Worm (Caenorhabditis elegans) whole organism, L2 larva: ENCODE data around the gene F54D5.24.

Experiments used
- F13H6.1 ChIP-seq: sonication (generic microtip); optimal IDR thresholded peaks from 2 replicates; lab custom pipeline; 2016; ENCODE audit warnings: missing genetic modification characterization, missing compliant biosample characterization
- Y55F3AM.14 ChIP-seq: fragments of 200-800 bp; sonication (Bioruptor generic); optimal IDR thresholded peaks from 2 replicates; lab custom pipeline; 2018; ENCODE audit warnings: mild to moderate bottlenecking, missing genetic modification characterization, missing compliant biosample characterization
- ZK546.5 ChIP-seq: sonication (generic microtip); optimal IDR thresholded peaks from 2 replicates; lab custom pipeline; 2017; ENCODE audit warnings: missing biosample characterization, missing genetic modification characterization
- alr-1 ChIP-seq: fragments of 150-350 bp; optimal IDR thresholded peaks from 2 replicates; lab custom pipeline; 2014; ENCODE audit warnings: missing biosample characterization, missing genetic modification characterization
- aly-2 ChIP-seq: fragments of 150-350 bp; optimal IDR thresholded peaks from 2 replicates; lab custom pipeline; 2014; ENCODE audit warnings: missing biosample characterization, missing genetic modification characterization
- crh-2 ChIP-seq: sonication (generic microtip); optimal IDR thresholded peaks from 2 replicates; lab custom pipeline; 2017; ENCODE audit warnings: missing biosample characterization, missing genetic modification characterization
- dmd-4 ChIP-seq: sonication (generic microtip); optimal IDR thresholded peaks from 2 replicates; lab custom pipeline; 2017; ENCODE audit warnings: missing biosample characterization, missing genetic modification characterization
- elt-1 ChIP-seq: fragments of 150-350 bp; optimal IDR thresholded peaks from 2 replicates; lab custom pipeline; 2014; ENCODE audit warnings: missing biosample characterization, missing genetic modification characterization
- fos-1 ChIP-seq: fragments of 150-350 bp; optimal IDR thresholded peaks from 2 replicates; lab custom pipeline; 2014; ENCODE audit warnings: missing biosample characterization, missing genetic modification characterization
- gmeb-1 ChIP-seq: fragments of 150-350 bp; optimal IDR thresholded peaks from 2 replicates; lab custom pipeline; 2014; ENCODE audit warnings: missing biosample characterization, missing genetic modification characterization
- lin-11 ChIP-seq: fragments of 150-350 bp; sonication (generic microtip); optimal IDR thresholded peaks from 2 replicates; lab custom pipeline; 2014; ENCODE audit warnings: missing biosample characterization, missing genetic modification characterization, inconsistent platforms, mixed read lengths
- lin-13 ChIP-seq: fragments of 150-350 bp; optimal IDR thresholded peaks from 2 replicates; lab custom pipeline; 2014; ENCODE audit warnings: missing biosample characterization, missing genetic modification reagents, missing genetic modification characterization
- lin-39 ChIP-seq: fragments of 150-350 bp; optimal IDR thresholded peaks from 2 replicates; lab custom pipeline; 2014; ENCODE audit warnings: missing biosample characterization, missing genetic modification reagents, missing genetic modification characterization
- mab-5 ChIP-seq: fragments of 150-350 bp; optimal IDR thresholded peaks from 2 replicates; lab custom pipeline; 2014; ENCODE audit warnings: missing biosample characterization, missing genetic modification characterization
- mbf-1 ChIP-seq: sonication (generic microtip); optimal IDR thresholded peaks from 2 replicates; lab custom pipeline; 2017; ENCODE audit warnings: missing biosample characterization, missing genetic modification characterization
- mdl-1 ChIP-seq, 2 experiments: fragments of 150-350 bp in 1 of 2; sonication (generic microtip) in 1 of 2; optimal IDR thresholded peaks; 2 replicates each; lab custom pipeline; 2017; ENCODE audit warnings: missing biosample characterization in 2 of 2, missing genetic modification characterization in 2 of 2
- nhr-10 ChIP-seq: sonication (generic microtip); optimal IDR thresholded peaks from 2 replicates; lab custom pipeline; 2017; ENCODE audit warnings: missing biosample characterization, missing genetic modification characterization
- nhr-12 ChIP-seq: fragments of 150-350 bp; optimal IDR thresholded peaks from 2 replicates; lab custom pipeline; 2014; ENCODE audit warnings: missing biosample characterization, missing genetic modification characterization
- nhr-129 ChIP-seq: fragments of 150-350 bp; optimal IDR thresholded peaks from 2 replicates; lab custom pipeline; 2014; ENCODE audit warnings: missing biosample characterization, missing genetic modification characterization
- nhr-21 ChIP-seq: fragments of 150-350 bp; optimal IDR thresholded peaks from 2 replicates; lab custom pipeline; 2014; ENCODE audit warnings: missing biosample characterization, missing genetic modification characterization
- nhr-23 ChIP-seq: fragments of 150-350 bp; optimal IDR thresholded peaks from 2 replicates; lab custom pipeline; 2014; ENCODE audit warnings: missing biosample characterization, missing genetic modification reagents, missing genetic modification characterization
- nhr-237 ChIP-seq: fragments of 150-350 bp; optimal IDR thresholded peaks from 2 replicates; lab custom pipeline; 2014; ENCODE audit warnings: missing biosample characterization, missing genetic modification characterization
- nhr-25 ChIP-seq: fragments of 150-350 bp; sonication (generic microtip); optimal IDR thresholded peaks from 3 replicates; lab custom pipeline; 2014; ENCODE audit warnings: missing biosample characterization, missing genetic modification characterization
- nhr-6 ChIP-seq: fragments of 150-350 bp; optimal IDR thresholded peaks from 2 replicates; lab custom pipeline; 2014; ENCODE audit warnings: missing biosample characterization, missing genetic modification characterization
- nhr-77 ChIP-seq: fragments of 150-350 bp; optimal IDR thresholded peaks from 2 replicates; lab custom pipeline; 2014; ENCODE audit warnings: missing biosample characterization, missing genetic modification characterization
- peb-1 ChIP-seq: fragments of 150-350 bp; optimal IDR thresholded peaks from 2 replicates; lab custom pipeline; 2014; ENCODE audit warnings: missing biosample characterization, missing genetic modification characterization
- sem-4 ChIP-seq: fragments of 150-350 bp; optimal IDR thresholded peaks from 2 replicates; lab custom pipeline; 2014; ENCODE audit warnings: missing biosample characterization, missing genetic modification reagents, missing genetic modification characterization
- skn-1 ChIP-seq: sonication (generic microtip); optimal IDR thresholded peaks from 2 replicates; lab custom pipeline; 2017; ENCODE audit warnings: missing biosample characterization, missing genetic modification characterization
- sma-3 ChIP-seq: sonication (generic microtip); optimal IDR thresholded peaks from 2 replicates; lab custom pipeline; 2016; ENCODE audit warnings: missing genetic modification reagents, missing genetic modification characterization, missing compliant biosample characterization
- sma-9 ChIP-seq, 2 experiments: fragments of 150-350 bp in 1 of 2; sonication (generic microtip) in 1 of 2; optimal IDR thresholded peaks; 2 replicates each; lab custom pipeline; 2014 to 2016; ENCODE audit warnings: missing genetic modification characterization in 2 of 2, mild to moderate bottlenecking in 1 of 2, missing biosample characterization in 1 of 2, missing compliant biosample characterization in 1 of 2, missing genetic modification reagents in 1 of 2, moderate library complexity in 1 of 2
- snpc-4 ChIP-seq: fragments of 150-350 bp; optimal IDR thresholded peaks from 2 replicates; lab custom pipeline; 2014; ENCODE audit warnings: missing biosample characterization, missing genetic modification characterization
- zag-1 ChIP-seq: fragments of 150-350 bp; optimal IDR thresholded peaks from 2 replicates; lab custom pipeline; 2014; ENCODE audit warnings: missing biosample characterization, missing genetic modification characterization
- ztf-1 ChIP-seq: fragments of 200-800 bp; sonication (Bioruptor generic); conservative IDR thresholded peaks from 2 replicates; pipeline ENCODE4 v1.3.6; 2022; ENCODE audit warnings: missing genetic modification characterization, missing compliant biosample characterization
- ztf-11 ChIP-seq: sonication (generic microtip); optimal IDR thresholded peaks from 2 replicates; lab custom pipeline; 2017; ENCODE audit warnings: missing biosample characterization, missing genetic modification characterization
- ztf-4 ChIP-seq: fragments of 150-350 bp; optimal IDR thresholded peaks from 2 replicates; lab custom pipeline; 2014; ENCODE audit warnings: missing biosample characterization, missing genetic modification characterization

The F54D5.24 gene

ce11 chrII:11535429-11535828, 20.3 kb upstream of the F54D5.24 start:
- TF ChIP-seq fos-1 (tag; lab: Kevin White, UChicago) (no peak), nhr-237 (tag; lab: Kevin White, UChicago) (no peak), mab-5 (tag; lab: Kevin White, UChicago) (no peak), nhr-21 (tag; lab: Kevin White, UChicago) (no peak), lin-11 (tag; lab: Kevin White, UChicago) (no peak), snpc-4 (tag; lab: Kevin White, UChicago) (no peak), F13H6.1 (tag; lab: Kevin White, UChicago) (no peak), nhr-129 (no peak), nhr-12 (tag; lab: Kevin White, UChicago) (no peak), alr-1 (no peak), nhr-6 (tag; lab: Kevin White, UChicago) (no peak), lin-39 (tag; lab: Kevin White, UChicago) (no peak), ztf-4 (tag; lab: Kevin White, UChicago) (no peak), gmeb-1 (tag; lab: Kevin White, UChicago) (no peak)
- TF ChIP-seq, all 48 proteins: peak for 0

- TF ChIP-seq mdl-1 (tag; optimal IDR thresholded peaks at IDR 0.05; lab: Kevin White, UChicago): no peak
- no peak for TF ChIP-seq sem-4 (tag; lab: Kevin White, UChicago)
- no peak for TF ChIP-seq ztf-11
- TF ChIP-seq lin-39 (tag; lab: Kevin White, UChicago): no peak
- no peak for TF ChIP-seq nhr-77 (tag; lab: Kevin White, UChicago)
- no peak for TF ChIP-seq zag-1 (tag; lab: Kevin White, UChicago)
- TF ChIP-seq sma-3 (GFP tag; lab: Kevin White, UChicago): no peak
- no peak for TF ChIP-seq dmd-4 (tag; lab: Kevin White, UChicago)
- TF ChIP-seq lin-13 (GFP tag; lab: Kevin White, UChicago): no peak
- no peak for TF ChIP-seq crh-2 (tag; lab: Kevin White, UChicago)
- no peak for TF ChIP-seq Y55F3AM.14 (GFP tag; lab: Kevin White, UChicago)
- TF ChIP-seq peb-1 (tag; lab: Kevin White, UChicago): no peak
- TF ChIP-seq sma-9 (GFP tag; optimal IDR thresholded peaks at IDR 0.05; lab: Kevin White, UChicago): no peak
- TF ChIP-seq sma-9 (tag; optimal IDR thresholded peaks at IDR 0.05; lab: Kevin White, UChicago): no peak
- TF ChIP-seq nhr-10 (tag; lab: Kevin White, UChicago): no peak
- TF ChIP-seq elt-1: no peak
- TF ChIP-seq nhr-12 (tag; lab: Kevin White, UChicago): no peak
- TF ChIP-seq nhr-25 (tag; lab: Kevin White, UChicago): no peak
Measured at ce11 chrII:11535924-11536323, 19.8 kb upstream of the F54D5.24 start.

- TF ChIP-seq aly-2 (no peak), lin-39 (tag; lab: Kevin White, UChicago) (no peak), skn-1 (no peak), ztf-1 (GFP tag; lab: Robert Waterston, UW) (no peak), F13H6.1 (tag; lab: Kevin White, UChicago) (no peak), lin-13 (GFP tag; lab: Kevin White, UChicago) (no peak), mbf-1 (tag; lab: Kevin White, UChicago) (no peak), ztf-11 (no peak)
Measured at ce11 chrII:11536505-11536904, 19.2 kb upstream of the F54D5.24 start.

DNA sequence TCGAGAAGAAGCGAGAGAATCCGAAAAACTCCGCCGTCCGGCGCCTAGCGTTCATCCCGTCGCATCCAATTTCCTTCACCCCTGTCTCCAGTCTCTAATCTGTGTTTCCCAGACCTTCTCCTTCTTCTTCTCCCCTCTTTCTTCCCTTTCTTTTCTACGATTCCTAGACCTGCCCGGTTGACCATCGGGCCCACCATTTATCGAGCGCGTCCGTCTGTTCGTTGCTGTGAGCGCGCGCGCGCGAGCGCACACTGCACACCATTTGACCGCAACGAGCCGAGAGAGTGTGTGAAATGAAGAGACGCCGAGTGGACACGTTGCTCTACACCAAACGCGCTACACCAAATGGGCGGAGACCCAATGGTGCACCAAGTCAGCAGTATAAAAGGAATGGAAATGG, 18.6 kb upstream of the F54D5.24 start:
- TF ChIP-seq nhr-129: no peak
- no peak for TF ChIP-seq peb-1 (tag; lab: Kevin White, UChicago)
- TF ChIP-seq nhr-77 (tag; lab: Kevin White, UChicago): no peak
- no peak for TF ChIP-seq nhr-6 (tag; lab: Kevin White, UChicago)
- no peak for TF ChIP-seq nhr-10 (tag; lab: Kevin White, UChicago)
- no peak for TF ChIP-seq crh-2 (tag; lab: Kevin White, UChicago)
- TF ChIP-seq lin-13 (GFP tag; lab: Kevin White, UChicago): no peak
- TF ChIP-seq nhr-23 (tag; lab: Kevin White, UChicago): no peak
- TF ChIP-seq mdl-1 (tag; optimal IDR thresholded peaks at IDR 0.05; lab: Kevin White, UChicago): no peak
- TF ChIP-seq gmeb-1 (tag; lab: Kevin White, UChicago): no peak
- TF ChIP-seq ZK546.5: no peak
- TF ChIP-seq Y55F3AM.14 (GFP tag; lab: Kevin White, UChicago): no peak
